Worm (Caenorhabditis elegans): ENCODE measurements around the gene R07D5.2.

Gene R07D5.2

DNA sequence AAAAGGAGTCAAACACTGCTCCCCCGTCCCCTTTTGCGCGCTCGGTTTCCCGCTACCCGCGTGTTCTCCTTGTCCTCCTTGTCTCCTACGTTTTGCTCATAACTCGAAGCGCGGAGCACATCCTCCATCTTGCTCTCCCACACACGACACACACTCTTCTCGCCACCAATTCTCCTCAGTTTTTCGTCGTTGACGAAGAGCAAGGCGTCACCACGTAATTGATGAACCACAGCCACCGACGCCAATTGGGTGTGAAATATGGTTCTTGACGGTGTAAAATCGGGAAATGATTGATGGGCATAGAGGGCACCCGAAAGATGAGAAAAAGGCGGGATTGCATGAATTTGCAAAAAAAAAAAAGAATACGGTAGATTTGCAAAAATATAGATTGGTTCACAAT, 32.4 kb upstream of the R07D5.2 start:
- peak; percentile 50 for TF ChIP-seq zfh-2 (GFP tag; conservative IDR thresholded peaks at IDR 0.05)
- TF ChIP-seq C17E4.6 (GFP tag; IDR thresholded peaks at IDR 0.05), result no peak
- no peak for TF ChIP-seq aptf-3 (GFP tag; IDR thresholded peaks at IDR 0.05)

DNA sequence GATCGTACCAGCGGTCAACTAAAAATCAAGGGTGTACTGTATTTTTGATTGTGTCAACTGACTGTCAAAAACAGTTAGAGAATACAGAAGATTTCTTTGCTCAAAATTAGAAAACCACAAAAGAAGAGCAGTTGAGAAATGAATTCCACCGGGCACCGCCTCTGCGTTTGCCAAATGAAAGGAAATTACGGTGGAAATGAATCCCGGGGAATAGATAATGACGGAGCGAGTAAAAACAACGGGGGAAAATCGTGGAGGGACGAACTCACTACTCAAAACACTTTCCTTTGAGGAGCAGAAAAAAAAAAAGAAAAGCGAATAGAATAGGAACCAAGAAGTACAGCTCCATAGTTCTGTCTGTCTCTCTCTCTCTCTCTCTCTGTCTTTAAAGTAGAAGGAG, 32.0 kb upstream of the R07D5.2 start:
- TF ChIP-seq nfya-2 (GFP tag; IDR thresholded peaks at IDR 0.05), result no peak
- TF ChIP-seq mxl-1 (tag; optimal IDR thresholded peaks at IDR 0.05), result no peak
- TF ChIP-seq madf-10 (tag; optimal IDR thresholded peaks at IDR 0.05), result no peak
- no peak for TF ChIP-seq hmg-1.2 (GFP tag; IDR thresholded peaks at IDR 0.05)
- TF ChIP-seq nhr-179 (tag; optimal IDR thresholded peaks at IDR 0.05), result no peak
- TF ChIP-seq C06A6.2 (GFP tag; conservative IDR thresholded peaks at IDR 0.05), result no peak
- TF ChIP-seq chd-7 (tag; optimal IDR thresholded peaks at IDR 0.05), result no peak
- no peak for TF ChIP-seq B0336.3 (GFP tag; IDR thresholded peaks at IDR 0.05)
- no peak for TF ChIP-seq lsy-27 (tag; optimal IDR thresholded peaks at IDR 0.05; ENCODE audit: borderline replicate concordance, insufficient read depth)
- no peak for TF ChIP-seq T26A5.8 (tag; optimal IDR thresholded peaks at IDR 0.05)
- no peak for TF ChIP-seq Y95B8A.8 (GFP tag; IDR thresholded peaks at IDR 0.05)
- no peak for TF ChIP-seq dox-1 (GFP tag; IDR thresholded peaks at IDR 0.05)
- TF ChIP-seq F22D6.2 (tag; optimal IDR thresholded peaks at IDR 0.05), result no peak
- no peak for TF ChIP-seq pbrm-1 (GFP tag; IDR thresholded peaks at IDR 0.05)
- no peak for TF ChIP-seq unc-130 (GFP tag; optimal IDR thresholded peaks at IDR 0.05)
- no peak for TF ChIP-seq zim-3 (tag; optimal IDR thresholded peaks at IDR 0.05)
- TF ChIP-seq sptf-2 (GFP tag; optimal IDR thresholded peaks at IDR 0.05), result no peak

- no peak for TF ChIP-seq ama-1 (optimal IDR thresholded peaks at IDR 0.05)
- TF ChIP-seq ama-1 (GFP tag; optimal IDR thresholded peaks at IDR 0.05), result no peak
- TF ChIP-seq snpc-1.3 (tag; optimal IDR thresholded peaks at IDR 0.05; ENCODE audit: insufficient read depth), result no peak
- no peak for TF ChIP-seq F23B12.7 (tag; optimal IDR thresholded peaks at IDR 0.05; ENCODE audit: insufficient read depth)
- TF ChIP-seq F37B4.10 (GFP tag; IDR thresholded peaks at IDR 0.05), result no peak
- TF ChIP-seq F57A8.1 (GFP tag; optimal IDR thresholded peaks at IDR 0.05), result no peak
- no peak for TF ChIP-seq lin-40 (tag; optimal IDR thresholded peaks at IDR 0.05)
- TF ChIP-seq zim-3 (tag; optimal IDR thresholded peaks at IDR 0.05), result no peak
- no peak for TF ChIP-seq pha-4 (tag; optimal IDR thresholded peaks at IDR 0.05)
- no peak for TF ChIP-seq F10E7.11 (tag; optimal IDR thresholded peaks at IDR 0.05)
These were observed 31.2 kb upstream of the R07D5.2 start, which contains the start of gene unc-7 for ce11 chrX:15147640-15148039. Gene unc-7 (minus strand): TSS chrX:15147740.

DNA sequence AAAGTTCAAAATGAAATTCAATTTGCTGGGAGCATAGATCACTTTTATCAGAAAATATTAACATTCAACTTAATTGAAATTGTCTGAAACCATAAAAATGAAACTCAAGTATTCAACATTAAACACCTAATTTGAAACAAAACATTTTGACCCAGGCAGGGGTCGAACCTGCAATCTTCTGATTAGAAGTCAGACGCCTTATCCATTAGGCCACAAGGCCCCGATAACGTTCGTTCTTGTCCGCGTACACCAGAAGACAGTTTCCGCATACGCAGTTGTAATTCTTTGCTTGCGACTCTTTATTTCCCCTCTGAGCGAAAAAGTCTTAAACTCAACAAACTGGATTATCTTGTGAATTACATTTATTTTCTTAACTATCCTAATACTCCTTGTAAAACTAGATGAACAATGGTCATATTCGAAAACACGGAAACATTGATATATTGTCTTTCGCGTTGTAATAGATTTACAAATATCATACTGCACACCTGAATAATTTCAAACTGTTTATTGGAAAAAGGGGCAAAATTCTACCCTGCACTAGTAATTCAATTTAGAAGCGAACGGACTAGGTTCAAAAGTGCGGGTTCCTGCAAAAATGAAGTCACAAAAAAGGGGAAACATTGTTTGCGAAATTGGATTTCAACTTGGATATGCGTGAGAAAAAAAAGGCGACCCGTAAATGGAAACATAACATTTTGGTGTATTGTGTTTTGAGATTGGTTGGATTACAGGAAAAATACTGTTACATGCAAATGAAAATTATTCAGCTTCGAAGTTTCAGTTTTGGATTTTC, 30.2 kb upstream of the R07D5.2 start:
- TF ChIP-seq C17E4.6 (GFP tag; IDR thresholded peaks at IDR 0.05) (no peak), let-526 (GFP tag; IDR thresholded peaks at IDR 0.05) (no peak), pha-4 (tag; optimal IDR thresholded peaks at IDR 0.05) (no peak), rcor-1 (GFP tag; IDR thresholded peaks at IDR 0.05) (0 out of 2 replicates have a peak, but pooled peaks have one; percentile 19), nhr-120 (GFP tag; IDR thresholded peaks at IDR 0.05) (no peak), ceh-79 (tag; optimal IDR thresholded peaks at IDR 0.05) (no peak), dpl-1 (GFP tag; optimal IDR thresholded peaks at IDR 0.05) (no peak), B0336.3 (GFP tag; IDR thresholded peaks at IDR 0.05) (no peak), ztf-28 (GFP tag; IDR thresholded peaks at IDR 0.05) (no peak), tlf-1 (GFP tag; optimal IDR thresholded peaks at IDR 0.05) (no peak), T07F8.4 (tag; optimal IDR thresholded peaks at IDR 0.05) (peak; percentile 63), hlh-12 (tag; optimal IDR thresholded peaks at IDR 0.05) (no peak), ztf-6 (GFP tag; IDR thresholded peaks at IDR 0.05) (no peak), nfya-1 (tag; optimal IDR thresholded peaks at IDR 0.05; ENCODE audit: borderline replicate concordance, insufficient read depth) (no peak), ztf-22 (GFP tag; optimal IDR thresholded peaks at IDR 0.05) (no peak), snpc-3.4 (tag; optimal IDR thresholded peaks at IDR 0.05) (peak; percentile 86), nhr-90 (tag; optimal IDR thresholded peaks at IDR 0.05) (peak; percentile 61), snpc-1.3 (tag; optimal IDR thresholded peaks at IDR 0.05; ENCODE audit: insufficient read depth) (peak; percentile 70), sdz-38 (tag; optimal IDR thresholded peaks at IDR 0.05) (no peak), pbrm-1 (GFP tag; IDR thresholded peaks at IDR 0.05) (peak; percentile 74), F57A8.1 (GFP tag; optimal IDR thresholded peaks at IDR 0.05) (no peak)

Measured in whole organism, young adult.